Fruit fly (Drosophila melanogaster) whole organism, embryonic: ENCODE data around the gene zld.

Experiments used
- Atf-2 ChIP-seq: fragments of 200-800 bp; sonication (Bioruptor generic); optimal IDR thresholded peaks from 2 replicates; lab custom pipeline; 2016; ENCODE audit warnings: missing biosample characterization, missing genetic modification characterization
- Bdp1 ChIP-seq: fragments of 200-800 bp; sonication (Bioruptor generic); optimal IDR thresholded peaks from 3 replicates; lab custom pipeline; 2016; ENCODE audit warnings: missing biosample characterization, missing genetic modification characterization
- Bgb ChIP-seq: fragments of 200-800 bp; sonication (Bioruptor generic); IDR thresholded peaks from 2 replicates; pipeline ENCODE4 v1.3.6; 2022; ENCODE audit warnings: missing biosample characterization, missing genetic modification characterization; ENCODE audit not compliant: partially characterized antibody
- C15 ChIP-seq: fragments of 200-800 bp; sonication (Bioruptor generic); IDR thresholded peaks from 3 replicates; pipeline ENCODE4 v1.3.6; 2022; ENCODE audit warnings: missing biosample characterization, missing genetic modification characterization
- CG10267 ChIP-seq: fragments of 200-800 bp; sonication (Bioruptor generic); optimal IDR thresholded peaks from 2 replicates; lab custom pipeline; 2018; ENCODE audit warnings: missing biosample characterization, mild to moderate bottlenecking, missing genetic modification characterization, moderate library complexity
- CG10431 ChIP-seq: fragments of 200-800 bp; sonication (Bioruptor generic); optimal IDR thresholded peaks from 3 replicates; lab custom pipeline; 2018; ENCODE audit warnings: missing biosample characterization, mild to moderate bottlenecking, missing genetic modification characterization
- CG10462 ChIP-seq: fragments of 200-800 bp; sonication (Bioruptor generic); optimal IDR thresholded peaks from 2 replicates; lab custom pipeline; 2016; ENCODE audit warnings: missing biosample characterization, missing genetic modification characterization
- CG11085 ChIP-seq: fragments of 200-800 bp; sonication (Bioruptor generic); IDR thresholded peaks from 2 replicates; pipeline ENCODE4 v1.3.6; 2022; ENCODE audit warnings: missing biosample characterization, missing genetic modification characterization
- CG11696 ChIP-seq: fragments of 200-800 bp; sonication (Bioruptor generic); IDR thresholded peaks from 2 replicates; pipeline ENCODE4 v1.3.6; 2022; ENCODE audit warnings: missing biosample characterization, missing genetic modification characterization
- CG12155 ChIP-seq: fragments of 200-800 bp; sonication (Bioruptor generic); optimal IDR thresholded peaks from 3 replicates; lab custom pipeline; 2016; ENCODE audit warnings: missing biosample characterization, missing genetic modification characterization
- CG12236 ChIP-seq: fragments of 200-800 bp; sonication (Bioruptor generic); optimal IDR thresholded peaks from 2 replicates; lab custom pipeline; 2016; ENCODE audit warnings: missing biosample characterization, missing genetic modification characterization
- CG1233 ChIP-seq: fragments of 200-800 bp; sonication (Bioruptor generic); optimal IDR thresholded peaks from 4 replicates; lab custom pipeline; 2018; ENCODE audit warnings: missing biosample characterization, mild to moderate bottlenecking, missing genetic modification characterization
- CG12391 ChIP-seq: fragments of 200-800 bp; sonication (Bioruptor generic); optimal IDR thresholded peaks from 3 replicates; lab custom pipeline; 2018; ENCODE audit warnings: missing biosample characterization, mild to moderate bottlenecking, missing genetic modification characterization, moderate library complexity
- CG15601 ChIP-seq: fragments of 200-800 bp; sonication (Bioruptor generic); optimal IDR thresholded peaks from 3 replicates; lab custom pipeline; 2019; ENCODE audit warnings: missing biosample characterization, mild to moderate bottlenecking, missing genetic modification characterization, moderate library complexity
- CG1602 ChIP-seq: fragments of 200-800 bp; sonication (Bioruptor generic); optimal IDR thresholded peaks from 3 replicates; lab custom pipeline; 2016; ENCODE audit warnings: missing biosample characterization, missing genetic modification characterization
- CG17385 ChIP-seq: fragments of 200-800 bp; sonication (Bioruptor generic); optimal IDR thresholded peaks from 3 replicates; lab custom pipeline; 2018; ENCODE audit warnings: missing biosample characterization, mild to moderate bottlenecking, missing genetic modification characterization
- CG17802 ChIP-seq: fragments of 200-800 bp; sonication (Bioruptor generic); optimal IDR thresholded peaks from 2 replicates; lab custom pipeline; 2018; ENCODE audit warnings: missing biosample characterization, mild to moderate bottlenecking, missing genetic modification characterization, moderate library complexity
- CG18764 ChIP-seq: fragments of 200-800 bp; sonication (Bioruptor generic); optimal IDR thresholded peaks from 3 replicates; lab custom pipeline; 2016; ENCODE audit warnings: missing biosample characterization, missing genetic modification characterization
- CG2129 ChIP-seq: fragments of 200-800 bp; sonication (Bioruptor generic); IDR thresholded peaks from 2 replicates; pipeline ENCODE4 v1.3.6; 2022; ENCODE audit warnings: missing biosample characterization, missing genetic modification characterization; ENCODE audit not compliant: partially characterized antibody
- CG2202 ChIP-seq: fragments of 200-800 bp; sonication (Bioruptor generic); optimal IDR thresholded peaks from 2 replicates; lab custom pipeline; 2018; ENCODE audit warnings: missing biosample characterization, mild to moderate bottlenecking, missing genetic modification characterization
- CG32772 ChIP-seq: fragments of 200-800 bp; sonication (Bioruptor generic); IDR thresholded peaks from 2 replicates; pipeline ENCODE4 v1.3.6; 2022; ENCODE audit warnings: missing biosample characterization, missing genetic modification characterization
- CG3847 ChIP-seq: fragments of 200-800 bp; sonication (Bioruptor generic); IDR thresholded peaks from 2 replicates; pipeline ENCODE4 v1.3.6; 2022; ENCODE audit warnings: missing biosample characterization, missing genetic modification characterization
- CG4617 ChIP-seq: fragments of 200-800 bp; sonication (Bioruptor generic); optimal IDR thresholded peaks from 3 replicates; lab custom pipeline; 2016; ENCODE audit warnings: missing biosample characterization, missing genetic modification characterization, borderline replicate concordance
- CG6272 ChIP-seq: fragments of 200-800 bp; sonication (Bioruptor generic); IDR thresholded peaks from 2 replicates; pipeline ENCODE4 v1.3.6; 2022; ENCODE audit warnings: missing biosample characterization, missing genetic modification characterization
- CG6813 ChIP-seq: fragments of 200-800 bp; sonication (Bioruptor generic); optimal IDR thresholded peaks from 2 replicates; lab custom pipeline; 2017; ENCODE audit warnings: missing biosample characterization, missing genetic modification characterization, mild to moderate bottlenecking, moderate library complexity, missing genetic modification reagents
- CG9932 ChIP-seq: fragments of 200-800 bp; sonication (Bioruptor generic); IDR thresholded peaks from 2 replicates; pipeline ENCODE4 v1.3.6; 2022; ENCODE audit warnings: missing biosample characterization, missing genetic modification characterization
- Dad ChIP-seq: fragments of 200-800 bp; sonication (Bioruptor generic); optimal IDR thresholded peaks from 3 replicates; lab custom pipeline; 2016; ENCODE audit warnings: missing biosample characterization, missing genetic modification characterization
- Dbx ChIP-seq: fragments of 200-800 bp; sonication (Bioruptor generic); IDR thresholded peaks from 3 replicates; pipeline ENCODE4 v1.3.6; 2022; ENCODE audit warnings: missing biosample characterization, missing genetic modification characterization
- H15 ChIP-seq: fragments of 200-800 bp; sonication (Bioruptor generic); IDR thresholded peaks from 3 replicates; pipeline ENCODE4 v1.3.6; 2022; ENCODE audit warnings: missing biosample characterization, missing genetic modification characterization
- Hey ChIP-seq: fragments of 200-800 bp; sonication (Bioruptor generic); optimal IDR thresholded peaks from 3 replicates; lab custom pipeline; 2018; ENCODE audit warnings: missing biosample characterization, mild to moderate bottlenecking, missing genetic modification characterization
- Hmr ChIP-seq: fragments of 200-800 bp; sonication (Bioruptor generic); optimal IDR thresholded peaks from 3 replicates; lab custom pipeline; 2017; ENCODE audit warnings: mild to moderate bottlenecking, missing biosample characterization, missing genetic modification reagents, missing genetic modification characterization
- Hr51 ChIP-seq, 2 experiments: fragments of 200-800 bp; sonication (Bioruptor generic); optimal IDR thresholded peaks; 2 replicates in 1 of 2; 3 replicates in 1 of 2; lab custom pipeline; 2016 to 2018; ENCODE audit warnings: missing biosample characterization in 2 of 2, missing genetic modification characterization in 2 of 2, mild to moderate bottlenecking in 1 of 2, moderate library complexity in 1 of 2
- Taf1 ChIP-seq: fragments of 200-800 bp; sonication (Bioruptor generic); IDR thresholded peaks from 2 replicates; pipeline ENCODE4 v1.3.6; 2022; ENCODE audit warnings: missing biosample characterization, missing genetic modification characterization
- bigmax ChIP-seq: fragments of 200-800 bp; sonication (Bioruptor generic); optimal IDR thresholded peaks from 2 replicates; lab custom pipeline; 2018; ENCODE audit warnings: missing biosample characterization, mild to moderate bottlenecking, missing genetic modification characterization
- bsh ChIP-seq, 2 experiments: fragments of 200-800 bp; sonication (Bioruptor generic); optimal IDR thresholded peaks; 2 replicates each; lab custom pipeline; 2017 to 2018; ENCODE audit warnings: mild to moderate bottlenecking in 2 of 2, missing biosample characterization in 2 of 2, missing genetic modification characterization in 2 of 2, moderate library complexity in 1 of 2
- cg ChIP-seq: fragments of 200-800 bp; sonication (Bioruptor generic); optimal IDR thresholded peaks from 3 replicates; lab custom pipeline; 2019; ENCODE audit warnings: missing biosample characterization, mild to moderate bottlenecking, missing genetic modification characterization, moderate library complexity
- danr ChIP-seq: fragments of 200-800 bp; sonication (Bioruptor generic); IDR thresholded peaks from 2 replicates; pipeline ENCODE4 v1.3.6; 2022; ENCODE audit warnings: missing biosample characterization, missing genetic modification characterization
- esg ChIP-seq: fragments of 200-800 bp; sonication (Bioruptor generic); conservative IDR thresholded peaks from 2 replicates; pipeline ENCODE4 v1.3.6; 2022; ENCODE audit warnings: missing biosample characterization, missing genetic modification characterization
- fru ChIP-seq: fragments of >200 bp; optimal IDR thresholded peaks from 2 replicates; lab custom pipeline; 2017
- her ChIP-seq: fragments of 200-800 bp; sonication (Bioruptor generic); optimal IDR thresholded peaks from 2 replicates; lab custom pipeline; 2016; ENCODE audit warnings: missing biosample characterization, missing genetic modification characterization
- ken ChIP-seq: fragments of 200-800 bp; sonication (Bioruptor generic); IDR thresholded peaks from 3 replicates; pipeline ENCODE4 v1.3.6; 2022; ENCODE audit warnings: missing biosample characterization, missing genetic modification characterization
- luna ChIP-seq: fragments of 200-800 bp; sonication (Bioruptor generic); optimal IDR thresholded peaks from 2 replicates; lab custom pipeline; 2016; ENCODE audit warnings: missing biosample characterization, missing genetic modification characterization
- nmo ChIP-seq: fragments of 200-800 bp; sonication (Bioruptor generic); optimal IDR thresholded peaks from 2 replicates; lab custom pipeline; 2018; ENCODE audit warnings: missing biosample characterization, mild to moderate bottlenecking, missing genetic modification characterization, moderate library complexity
- peb ChIP-seq: fragments of 200-800 bp; sonication (Bioruptor generic); IDR thresholded peaks from 2 replicates; pipeline ENCODE4 v1.3.6; 2022; ENCODE audit warnings: missing biosample characterization, missing genetic modification characterization
- sd ChIP-seq: fragments of 200-800 bp; sonication (Bioruptor generic); optimal IDR thresholded peaks from 3 replicates; lab custom pipeline; 2018; ENCODE audit warnings: missing biosample characterization, mild to moderate bottlenecking, missing genetic modification characterization, moderate library complexity
- so ChIP-seq: fragments of 200-800 bp; sonication (Bioruptor generic); IDR thresholded peaks from 3 replicates; pipeline ENCODE4 v1.3.6; 2022; ENCODE audit warnings: missing biosample characterization, missing genetic modification characterization
- sr ChIP-seq: fragments of 200-800 bp; sonication (Bioruptor generic); IDR thresholded peaks from 3 replicates; pipeline ENCODE4 v1.3.6; 2022; ENCODE audit warnings: missing biosample characterization, missing genetic modification characterization
- stc ChIP-seq: fragments of 200-800 bp; sonication (Bioruptor generic); IDR thresholded peaks from 2 replicates; pipeline ENCODE4 v1.3.6; 2022; ENCODE audit warnings: missing biosample characterization, missing genetic modification characterization
- tna ChIP-seq: fragments of 200-800 bp; sonication (Bioruptor generic); IDR thresholded peaks from 2 replicates; pipeline ENCODE4 v1.3.6; 2022; ENCODE audit warnings: missing biosample characterization, missing genetic modification characterization; ENCODE audit not compliant: partially characterized antibody
- trh ChIP-seq: fragments of 200-800 bp; sonication (Bioruptor generic); optimal IDR thresholded peaks from 2 replicates; lab custom pipeline; 2016; ENCODE audit warnings: missing biosample characterization, missing genetic modification characterization

The zld gene

dm6 chrX:19769821-19770519, 13.4 kb downstream of the zld start (continued):
- TF ChIP-seq Bgb (GFP tag; lab: Robert Waterston, UW) = no peak
- no peak for TF ChIP-seq bigmax (GFP tag; lab: Kevin White, UChicago)
- no peak for TF ChIP-seq CG4617 (GFP tag; lab: Kevin White, UChicago)
- no peak for TF ChIP-seq CG10431 (GFP tag; lab: Kevin White, UChicago)
- TF ChIP-seq CG10462 = no peak
- peak; percentile 11 to 70 for TF ChIP-seq bsh (GFP tag; optimal IDR thresholded peaks at IDR 0.05; lab: Kevin White, UChicago)
- TF ChIP-seq CG10267 (tag; lab: Kevin White, UChicago) = peak; percentile 64
- no peak for TF ChIP-seq Hr51 (GFP tag; optimal IDR thresholded peaks at IDR 0.05; lab: Kevin White, UChicago)
- TF ChIP-seq luna (GFP tag; lab: Kevin White, UChicago) = no peak
- no peak for TF ChIP-seq CG11085 (GFP tag; lab: Robert Waterston, UW)
- no peak for TF ChIP-seq Taf1 (GFP tag; lab: Robert Waterston, UW)
- no peak for TF ChIP-seq so (GFP tag; lab: Robert Waterston, UW)
- peak; percentile 40 for TF ChIP-seq CG6813 (GFP tag; lab: Kevin White, UChicago)
- TF ChIP-seq trh = no peak
- no peak for TF ChIP-seq esg (GFP tag; lab: Robert Waterston, UW)
- TF ChIP-seq C15 (GFP tag; lab: Robert Waterston, UW) = no peak
- no peak for TF ChIP-seq tna
- peak; percentile 15 for TF ChIP-seq CG12155 (GFP tag; lab: Kevin White, UChicago)
- TF ChIP-seq CG2202 = peak; percentile 42
- no peak for TF ChIP-seq cg (GFP tag; lab: Kevin White, UChicago)
- TF ChIP-seq fru (lab: Kevin White, UChicago) = no peak
- TF ChIP-seq CG11696 (GFP tag; lab: Robert Waterston, UW) = no peak
- TF ChIP-seq CG9932 (GFP tag; lab: Robert Waterston, UW) = peak; percentile 22; the same call in 1 of the 2 replicates
- peak; percentile 55 for TF ChIP-seq nmo (GFP tag; lab: Kevin White, UChicago)
- TF ChIP-seq CG15601 (tag; lab: Kevin White, UChicago) = peak; percentile 33
- peak; percentile 16 for TF ChIP-seq her (GFP tag; lab: Kevin White, UChicago)
- TF ChIP-seq Hey (tag; lab: Kevin White, UChicago) = no peak
- TF ChIP-seq CG18764 (GFP tag; lab: Kevin White, UChicago) = no peak
- TF ChIP-seq H15 = no peak
- TF ChIP-seq CG17802 (tag; lab: Kevin White, UChicago) = no peak
- no peak for TF ChIP-seq sr (GFP tag; lab: Robert Waterston, UW)
- peak; percentile 58 for TF ChIP-seq CG12391
- TF ChIP-seq CG2129 (GFP tag; lab: Robert Waterston, UW) = no peak
- peak; percentile 25 for TF ChIP-seq CG1602 (GFP tag; lab: Kevin White, UChicago)
- peak; percentile 45 for TF ChIP-seq Atf-2 (GFP tag; lab: Kevin White, UChicago)
- no peak for TF ChIP-seq Dad
- no peak for TF ChIP-seq stc (GFP tag; lab: Robert Waterston, UW)
- TF ChIP-seq peb (GFP tag; lab: Robert Waterston, UW) = no peak
- no peak for TF ChIP-seq Dbx (GFP tag; lab: Robert Waterston, UW)
- peak; percentile 72 for TF ChIP-seq CG17385 (GFP tag; lab: Kevin White, UChicago)
- 0 out of 3 replicates have a peak, but pooled peaks have one; percentile 18 for TF ChIP-seq ken (GFP tag; lab: Robert Waterston, UW)
- no peak for TF ChIP-seq Hmr (GFP tag; lab: Kevin White, UChicago)
- TF ChIP-seq sd = no peak
- TF ChIP-seq CG1233 (GFP tag; lab: Kevin White, UChicago) = no peak
- no peak for TF ChIP-seq Bdp1 (GFP tag; lab: Kevin White, UChicago)
- TF ChIP-seq CG32772 (GFP tag; lab: Robert Waterston, UW) = 0 out of 2 replicates have a peak, but pooled peaks have one; percentile 13
- TF ChIP-seq CG12236 = peak; percentile 53
- no peak for TF ChIP-seq CG6272 (GFP tag; lab: Robert Waterston, UW)
- TF ChIP-seq danr (GFP tag; lab: Robert Waterston, UW) = no peak
- TF ChIP-seq CG3847 (GFP tag; lab: Robert Waterston, UW) = no peak
